Worm (Caenorhabditis elegans) whole organism, late embryonic: ENCODE results near the gene srz-71.

Experiments used
- F13H6.1 ChIP-seq: sonication (generic microtip); optimal IDR thresholded peaks from 2 replicates; lab custom pipeline; 2016; ENCODE audit warnings: missing genetic modification characterization, missing compliant biosample characterization
- ceh-24 ChIP-seq: sonication (generic microtip); optimal IDR thresholded peaks from 2 replicates; lab custom pipeline; 2016; ENCODE audit warnings: mild to moderate bottlenecking, missing genetic modification characterization, missing compliant biosample characterization
- ceh-30 ChIP-seq: fragments of 150-350 bp; optimal IDR thresholded peaks from 2 replicates; lab custom pipeline; 2014; ENCODE audit warnings: missing biosample characterization, missing genetic modification characterization
- elt-4 ChIP-seq: sonication (generic microtip); optimal IDR thresholded peaks from 2 replicates; lab custom pipeline; 2016; ENCODE audit warnings: missing genetic modification characterization, missing compliant biosample characterization
- pag-3 ChIP-seq: sonication (generic microtip); optimal IDR thresholded peaks from 2 replicates; lab custom pipeline; 2016; ENCODE audit warnings: missing compliant biosample characterization, missing genetic modification characterization, borderline replicate concordance
- pha-4 ChIP-seq: fragments of 150-350 bp; optimal IDR thresholded peaks from 2 replicates; lab custom pipeline; 2018; ENCODE audit warnings: missing biosample characterization, missing genetic modification reagents, missing genetic modification characterization
- tbx-2 ChIP-seq: sonication (generic microtip); optimal IDR thresholded peaks from 2 replicates; lab custom pipeline; 2016; ENCODE audit warnings: missing genetic modification characterization, missing compliant biosample characterization
- unc-55 ChIP-seq: sonication (generic microtip); optimal IDR thresholded peaks from 2 replicates; lab custom pipeline; 2017; ENCODE audit warnings: missing biosample characterization, missing genetic modification reagents, missing genetic modification characterization

DNA sequence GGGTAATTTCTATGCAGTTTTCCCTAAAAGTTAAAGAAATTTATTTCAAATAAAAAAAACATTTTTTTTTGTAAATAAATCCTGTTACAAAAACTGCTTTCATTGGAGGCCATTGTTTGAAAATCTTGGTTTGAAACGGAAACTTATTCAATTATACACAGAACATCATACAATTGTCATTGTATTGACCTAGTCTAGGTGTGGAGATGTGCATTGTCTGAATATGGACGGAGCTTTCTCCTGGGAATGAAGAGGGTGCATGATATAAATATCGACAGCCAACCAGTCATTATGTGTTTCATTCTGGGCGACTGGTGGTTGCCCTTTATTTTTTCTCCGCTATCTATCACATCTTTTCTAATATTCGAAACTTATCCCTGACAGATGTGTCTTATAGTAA, 13.8 kb downstream of the srz-71 start, which contains the start of gene C35D6.3:
- TF ChIP-seq ceh-24 (tag; lab: Kevin White, UChicago), result no peak
- TF ChIP-seq pha-4 (tag; lab: Kevin White, UChicago), result no peak
- no peak for TF ChIP-seq tbx-2 (tag; lab: Kevin White, UChicago)
- no peak for TF ChIP-seq ceh-30 (tag; lab: Kevin White, UChicago)
- no peak for TF ChIP-seq F13H6.1 (tag; lab: Kevin White, UChicago)
- no peak for TF ChIP-seq unc-55 (GFP tag; lab: Kevin White, UChicago)
- no peak for TF ChIP-seq elt-4 (tag; lab: Kevin White, UChicago)
- no peak for TF ChIP-seq pag-3 (tag; lab: Kevin White, UChicago)
